Fruit fly (Drosophila melanogaster): ENCODE results near the gene RpS13.
A peak's percentile ranks its signal among the peaks of the same experiment; 100 is the strongest.

RpS13 gene

dm6 chr2L:8374235-8374634 is 9.8 kb upstream of the RpS13 start, which contains the start of gene Wdr82:
TSS of gene Wdr82 (plus strand) at chr2L:8374461.
- TF ChIP-seq CG7963 (GFP tag; IDR thresholded peaks at IDR 0.05; ENCODE audit: partially characterized antibody) (peak; percentile 70; the same call in 1 of the 3 replicates), Med (GFP tag) (peak; percentile 2), CG8281 (tag; optimal IDR thresholded peaks at IDR 0.05) (peak; percentile 63), CG12071 (GFP tag; optimal IDR thresholded peaks at IDR 0.05) (no peak), CG4820 (GFP tag; optimal IDR thresholded peaks at IDR 0.05) (no peak), tna (GFP tag; IDR thresholded peaks at IDR 0.05; ENCODE audit: partially characterized antibody) (peak; percentile 83), CG15514 (GFP tag; optimal IDR thresholded peaks at IDR 0.05) (peak; percentile 100), grau (tag; optimal IDR thresholded peaks at IDR 0.05) (peak; percentile 3), BEAF-32 (GFP tag; optimal IDR thresholded peaks at IDR 0.05) (peak; percentile 65), CG13287 (GFP tag; IDR thresholded peaks at IDR 0.05; ENCODE audit: partially characterized antibody) (peak; percentile 85), Fer2 (tag; optimal IDR thresholded peaks at IDR 0.05) (no peak), pb (GFP tag; optimal IDR thresholded peaks at IDR 0.05) (no peak), Aef1 (GFP tag; IDR thresholded peaks at IDR 0.05) (no peak), vvl (GFP tag; IDR thresholded peaks at IDR 0.05) (0 out of 2 replicates have a peak, but pooled peaks have one; percentile 12), sens-2 (GFP tag; IDR thresholded peaks at IDR 0.05) (no peak), nerfin-2 (GFP tag; IDR thresholded peaks at IDR 0.05; ENCODE audit: partially characterized antibody) (peak; percentile 76; the same call in 1 of the 2 replicates), CG2116 (GFP tag; optimal IDR thresholded peaks at IDR 0.05) (peak; percentile 61), CG34224 (GFP tag; IDR thresholded peaks at IDR 0.05; ENCODE audit: partially characterized antibody) (peak; percentile 93), CG2712 (tag; optimal IDR thresholded peaks at IDR 0.05) (peak; percentile 18), Eip74EF (GFP tag; optimal IDR thresholded peaks at IDR 0.05) (no peak), Sin3A (optimal IDR thresholded peaks at IDR 0.05) (peak; percentile 5), unc-4 (GFP tag; IDR thresholded peaks at IDR 0.05; ENCODE audit: partially characterized antibody) (peak; percentile 76), crp (GFP tag; optimal IDR thresholded peaks at IDR 0.05) (peak in 1 of 2 experiments; percentile 8), trem (tag; optimal IDR thresholded peaks at IDR 0.05) (peak; percentile 42), sens (GFP tag) (peak; percentile 82), chinmo (GFP tag; IDR thresholded peaks at IDR 0.05; ENCODE audit: partially characterized antibody) (peak; percentile 83), p53 (GFP tag; optimal IDR thresholded peaks at IDR 0.05) (no peak), CG16813 (GFP tag; IDR thresholded peaks at IDR 0.05; ENCODE audit: partially characterized antibody) (peak; percentile 69), Ets97D (GFP tag; optimal IDR thresholded peaks at IDR 0.05) (peak; percentile 7), Atf3 (GFP tag; optimal IDR thresholded peaks at IDR 0.05) (no peak), CG17359 (tag; optimal IDR thresholded peaks at IDR 0.05) (no peak), row (GFP tag; IDR thresholded peaks at IDR 0.05) (peak; percentile 41; the same call in 1 of the 3 replicates), Dref (GFP tag; IDR thresholded peaks at IDR 0.05) (peak; percentile 85), Opbp (GFP tag; IDR thresholded peaks at IDR 0.05; ENCODE audit: partially characterized antibody) (peak; percentile 71; the same call in 2 of the 3 replicates), pzg (GFP tag; optimal IDR thresholded peaks at IDR 0.05) (peak; percentile 65), CG7556 (GFP tag; optimal IDR thresholded peaks at IDR 0.05) (no peak), YL-1 (GFP tag; optimal IDR thresholded peaks at IDR 0.05) (peak; percentile 8), Dad (GFP tag; optimal IDR thresholded peaks at IDR 0.05) (no peak), stwl (tag; optimal IDR thresholded peaks at IDR 0.05) (peak; percentile 86), CG4617 (GFP tag; optimal IDR thresholded peaks at IDR 0.05; ENCODE audit: borderline replicate concordance) (peak; percentile 6), CG1603 (tag; optimal IDR thresholded peaks at IDR 0.05) (peak; percentile 44), dan (GFP tag; IDR thresholded peaks at IDR 0.05) (no peak), mld (GFP tag; IDR thresholded peaks at IDR 0.05; ENCODE audit: partially characterized antibody) (peak; percentile 59; the same call in 1 of the 3 replicates), exex (tag; optimal IDR thresholded peaks at IDR 0.05) (peak; percentile 7), HLH4C (GFP tag; IDR thresholded peaks at IDR 0.05; ENCODE audit: partially characterized antibody) (peak; percentile 84), Dp (GFP tag; optimal IDR thresholded peaks at IDR 0.05) (peak; percentile 84), tgo (GFP tag; IDR thresholded peaks at IDR 0.05) (no peak), CG8290 (GFP tag; optimal IDR thresholded peaks at IDR 0.05) (no peak), CG8290 (tag; optimal IDR thresholded peaks at IDR 0.05) (peak in 1 of 2 experiments; percentile 10)

All from whole organism, embryonic.